Worm (Caenorhabditis elegans): ENCODE results near the gene F22E5.12.

DNA sequence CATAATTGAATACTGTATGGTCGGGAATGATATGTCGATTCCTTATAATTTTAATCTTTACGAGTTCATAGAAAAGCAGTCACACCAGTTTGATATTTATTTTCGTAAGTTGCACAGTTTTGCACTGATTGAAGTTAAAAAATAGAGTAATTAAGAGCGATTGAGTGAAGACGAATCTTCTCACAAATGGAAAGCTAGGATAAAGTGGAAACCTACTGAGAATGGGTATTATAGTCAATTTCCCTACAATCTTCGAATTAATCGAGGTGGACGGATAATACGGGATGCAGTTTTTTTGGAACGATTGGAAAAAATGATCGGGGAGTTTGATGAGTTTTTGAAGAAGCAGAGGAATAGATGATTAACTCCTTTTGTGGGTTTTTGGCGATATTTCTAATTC, 5.7 kb downstream of the F22E5.12 start, which contains the start of gene F22E5.23:
- TF ChIP-seq unc-62 (GFP tag; optimal IDR thresholded peaks at IDR 0.05) = no peak
- TF ChIP-seq D2030.7 (GFP tag; IDR thresholded peaks at IDR 0.05) = no peak
- no peak for TF ChIP-seq hrde-1 (tag; optimal IDR thresholded peaks at IDR 0.05; ENCODE audit: borderline replicate concordance)
- TF ChIP-seq F49E8.2 (tag; optimal IDR thresholded peaks at IDR 0.05; ENCODE audit: insufficient read depth) = no peak

Measured in whole organism, young adult.